Worm (Caenorhabditis elegans) whole organism, dauer: ENCODE data around the gene srbc-58.

Source experiments
- unc-62 ChIP-seq: sonication (generic microtip); optimal IDR thresholded peaks from 2 replicates; lab custom pipeline; 2017; ENCODE audit warnings: missing biosample characterization, missing genetic modification reagents, missing genetic modification characterization

Gene srbc-58

ce11 chrV:774875-775359, at the start of gene srbc-58:
TSS of gene srbc-58 (plus strand) at chrV:774995.
- no peak for TF ChIP-seq unc-62 (GFP tag; lab: Kevin White, UChicago)

DNA sequence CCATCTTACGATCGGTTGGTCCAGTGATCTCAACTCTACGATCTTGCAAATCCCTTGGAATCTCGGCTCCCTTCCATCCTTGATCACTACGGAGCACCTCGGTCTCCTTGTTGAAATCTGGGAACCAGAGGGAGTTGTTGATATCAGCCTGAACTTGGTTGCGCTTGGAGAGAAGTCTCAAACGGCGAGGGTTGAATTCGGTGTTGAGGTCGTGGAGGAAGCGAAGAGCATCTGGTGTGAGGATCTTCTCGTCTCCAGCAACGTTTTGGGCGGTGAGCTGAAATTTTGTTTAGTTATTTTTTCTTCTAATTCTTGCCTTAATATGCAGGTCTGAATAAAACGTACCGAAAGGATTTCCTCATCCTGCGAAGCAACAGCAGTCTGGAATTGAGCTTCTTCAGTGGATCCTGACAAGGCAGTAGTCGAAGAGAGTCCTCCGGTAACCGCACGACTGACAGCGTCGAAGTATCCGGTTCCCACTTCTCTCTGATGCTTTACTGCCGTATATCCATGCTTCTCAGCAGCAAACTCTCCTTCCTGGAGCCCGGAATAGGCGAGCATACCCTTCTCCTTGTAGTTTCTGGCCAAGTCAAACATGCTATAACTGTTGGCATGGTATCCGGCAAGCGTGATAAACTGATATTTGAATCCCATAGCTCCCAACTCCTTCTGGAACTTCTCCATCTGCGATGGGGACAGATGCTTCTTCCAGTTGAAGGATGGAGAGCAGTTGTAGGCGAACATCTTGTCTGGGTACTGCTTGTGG, 48.8 kb upstream of the srbc-58 start:
- TF ChIP-seq unc-62 (GFP tag; lab: Kevin White, UChicago), result no peak

ce11 chrV:726573-727483, 48.0 kb upstream of the srbc-58 start:
- TF ChIP-seq unc-62 (GFP tag; lab: Kevin White, UChicago), result no peak

DNA sequence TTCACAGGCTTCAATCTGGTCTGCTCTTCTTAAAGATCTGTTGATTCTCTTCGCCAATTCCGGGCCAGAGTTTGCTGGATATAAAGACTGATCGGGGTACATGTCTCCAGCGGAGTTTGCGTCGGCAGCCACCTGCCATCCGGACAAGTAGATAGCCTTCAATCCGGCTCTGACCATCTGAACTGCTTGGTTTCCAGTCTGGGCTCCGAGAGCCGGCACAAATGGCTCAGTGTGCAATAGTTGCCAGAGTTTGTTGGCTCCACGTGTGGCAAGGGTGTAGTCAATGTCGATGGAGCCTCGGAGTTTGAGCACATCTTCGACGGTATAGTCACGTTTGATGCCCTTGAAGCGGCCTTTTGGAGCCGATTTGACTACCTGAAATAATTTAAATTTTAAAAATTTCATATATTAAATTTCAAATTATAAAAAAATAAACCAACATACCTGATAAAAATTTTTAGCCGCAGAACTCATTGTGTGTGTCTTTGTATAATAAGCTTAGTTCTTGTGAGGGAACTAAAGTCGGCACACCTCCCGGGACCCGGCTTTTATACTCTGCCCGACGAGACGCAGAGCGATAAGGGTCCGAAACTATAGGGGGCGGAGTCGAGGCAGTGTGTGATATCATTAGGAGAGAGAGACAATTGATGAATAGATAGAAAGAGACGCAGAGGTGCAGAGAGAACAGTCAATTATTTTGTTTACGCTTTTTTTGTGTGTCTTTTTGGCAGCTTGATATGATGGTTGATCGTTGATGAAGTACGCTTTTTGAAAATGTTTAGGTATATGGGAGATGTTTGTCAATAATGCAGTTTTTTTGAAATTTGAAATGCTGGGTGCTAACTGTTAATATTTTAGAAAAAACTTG, 47.1 kb upstream of the srbc-58 start, which contains the start of the genes icl-1 and srh-2:
icl-1 (minus strand) TSS at position 521 of the 868 bp plus-strand sequence.
srh-2 (plus strand) TSS at position 818 of the 868 bp plus-strand sequence.
- no peak for TF ChIP-seq unc-62 (GFP tag; lab: Kevin White, UChicago)

DNA sequence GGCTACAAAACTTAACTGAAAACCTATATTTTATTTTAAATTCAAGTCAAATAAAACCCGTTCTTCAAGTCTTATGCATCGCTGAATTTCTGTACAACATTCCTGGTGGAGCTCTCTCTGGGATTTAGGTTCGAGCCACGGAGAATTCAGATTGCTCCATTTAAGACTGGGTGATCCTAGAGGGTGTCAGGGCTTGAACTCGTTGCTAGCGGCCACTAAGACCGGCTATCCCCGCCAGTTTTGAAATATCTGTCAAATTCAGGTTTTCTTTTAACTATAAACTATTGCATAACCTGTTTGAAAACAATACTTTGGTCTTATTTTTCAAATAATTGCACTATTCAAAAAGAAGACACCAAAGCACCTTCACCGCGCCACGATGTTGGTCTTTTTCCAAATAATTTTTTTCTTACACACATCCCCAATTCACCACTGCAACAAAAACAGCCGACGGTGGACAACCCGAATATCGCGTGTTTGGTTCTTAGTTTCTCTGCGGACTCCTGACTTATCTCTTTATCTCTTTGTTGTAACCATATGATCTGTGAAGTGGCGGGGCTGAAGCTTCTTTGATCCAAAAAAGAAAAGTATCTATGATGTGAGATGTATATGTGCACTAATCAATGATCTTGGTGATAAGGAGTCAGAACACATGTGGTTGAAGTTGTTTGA, 45.8 kb upstream of the srbc-58 start:
- no peak for TF ChIP-seq unc-62 (GFP tag; lab: Kevin White, UChicago)

- TF ChIP-seq unc-62 (GFP tag; lab: Kevin White, UChicago), result no peak
Observed at ce11 chrV:730216-730615, 44.6 kb upstream of the srbc-58 start.

DNA sequence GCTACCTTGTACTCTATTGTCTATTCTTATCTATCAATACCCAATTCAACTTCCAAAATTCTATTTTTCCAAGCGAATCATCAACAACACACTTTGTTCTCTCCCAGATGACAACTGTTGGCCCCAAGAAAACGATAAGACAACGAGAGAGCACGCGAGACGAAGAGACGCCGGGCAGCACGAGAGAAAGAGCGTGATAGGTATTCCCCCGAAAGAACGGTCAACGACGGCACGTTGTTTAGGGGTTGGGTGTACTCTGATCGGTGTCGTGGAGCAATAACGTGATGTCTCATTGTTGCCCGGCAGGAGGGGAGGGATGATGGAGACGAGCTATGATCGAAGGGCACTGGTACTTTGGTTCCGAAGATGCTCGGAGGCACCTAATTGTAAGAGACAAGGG, 43.5 kb upstream of the srbc-58 start:
- TF ChIP-seq unc-62 (GFP tag; lab: Kevin White, UChicago), result no peak

- no peak for TF ChIP-seq unc-62 (GFP tag; lab: Kevin White, UChicago)
Observed at ce11 chrV:736171-736570, 38.6 kb upstream of the srbc-58 start, which contains the start of gene srj-25. TSS of gene srj-25 (minus strand) at chrV:736271.

ce11 chrV:738770-739169, 36.0 kb upstream of the srbc-58 start, which contains the start of gene srj-24:
TSS of gene srj-24 (minus strand) at chrV:738870.
- no peak for TF ChIP-seq unc-62 (GFP tag; lab: Kevin White, UChicago)

ce11 chrV:741820-742219, 33.0 kb upstream of the srbc-58 start, which contains the start of gene C05E4.7:
TSS of gene C05E4.7 (plus strand) at chrV:742120.
- TF ChIP-seq unc-62 (GFP tag; lab: Kevin White, UChicago), result no peak

- no peak for TF ChIP-seq unc-62 (GFP tag; lab: Kevin White, UChicago)
Observed at ce11 chrV:743348-743747, 31.4 kb upstream of the srbc-58 start, which contains the start of gene str-134. TSS of gene str-134 (plus strand) at chrV:743648.

DNA sequence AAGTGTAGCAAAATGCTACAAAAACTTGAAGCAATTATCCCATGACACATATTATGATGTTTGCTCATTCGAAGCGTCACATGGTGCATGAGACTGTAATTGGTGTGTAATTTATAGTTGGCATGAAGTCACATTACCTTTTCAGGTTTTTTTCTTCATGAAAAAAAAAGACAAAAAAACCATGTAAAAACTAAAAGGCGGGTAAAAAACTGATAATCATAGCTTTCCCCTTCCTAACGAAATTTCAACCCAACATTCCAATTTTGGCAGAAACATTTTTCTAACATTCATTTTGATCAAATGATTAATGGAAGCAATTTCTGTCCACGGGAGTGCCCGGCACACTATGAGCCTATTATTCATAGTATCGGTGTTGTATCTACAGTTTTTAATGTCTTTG, 26.8 kb upstream of the srbc-58 start, which contains the start of gene sri-4:
sri-4 (plus strand) TSS at position 301 of the 400 bp plus-strand sequence.
- no peak for TF ChIP-seq unc-62 (GFP tag; lab: Kevin White, UChicago)

- no peak for TF ChIP-seq unc-62 (GFP tag; lab: Kevin White, UChicago)
Observed at ce11 chrV:752679-753333, 22.0 kb upstream of the srbc-58 start, which contains the start of the genes str-262 and srp-1. TSS of gene str-262 (minus strand) at chrV:752779. TSS of gene srp-1 (plus strand) at chrV:753283.
